Worm (Caenorhabditis elegans): Measurements from ENCODE around the gene F26G1.2.

The F26G1.2 gene

ce11 chrII:4737348-4737747 lies 25.5 kb upstream of the F26G1.2 start, which contains the start of gene ctsa-1.1:
Gene ctsa-1.1 (plus strand): TSS chrII:4737648.
- TF ChIP-seq nhr-77 (tag; optimal IDR thresholded peaks at IDR 0.05) (no peak), zag-1 (tag; optimal IDR thresholded peaks at IDR 0.05) (no peak), lsy-12 (tag; optimal IDR thresholded peaks at IDR 0.05) (no peak), R02D3.7 (tag; optimal IDR thresholded peaks at IDR 0.05) (no peak), nhr-25 (tag; optimal IDR thresholded peaks at IDR 0.05) (no peak), skn-1 (tag; optimal IDR thresholded peaks at IDR 0.05) (no peak), tbx-2 (tag; optimal IDR thresholded peaks at IDR 0.05) (no peak), ama-1 (optimal IDR thresholded peaks at IDR 0.05) (no peak), nhr-67 (tag; optimal IDR thresholded peaks at IDR 0.05) (no peak), unc-62 (GFP tag; optimal IDR thresholded peaks at IDR 0.05) (no peak), ztf-4 (tag; optimal IDR thresholded peaks at IDR 0.05) (no peak), jun-1 (tag; optimal IDR thresholded peaks at IDR 0.05) (no peak), nhr-11 (tag; optimal IDR thresholded peaks at IDR 0.05) (no peak), mdl-1 (tag; optimal IDR thresholded peaks at IDR 0.05) (no peak), lin-15B (tag; optimal IDR thresholded peaks at IDR 0.05) (no peak), nhr-43 (tag; optimal IDR thresholded peaks at IDR 0.05; ENCODE audit: poor library complexity, severe bottlenecking) (no peak), mml-1 (tag; optimal IDR thresholded peaks at IDR 0.05) (no peak)

- TF ChIP-seq hmg-11 (tag; optimal IDR thresholded peaks at IDR 0.05) (peak; percentile 22), nhr-43 (tag; optimal IDR thresholded peaks at IDR 0.05; ENCODE audit: poor library complexity, severe bottlenecking) (peak; percentile 90), nhr-23 (tag; optimal IDR thresholded peaks at IDR 0.05) (peak; percentile 81), snpc-4 (tag; optimal IDR thresholded peaks at IDR 0.05) (peak; percentile 72), elt-2 (tag; optimal IDR thresholded peaks at IDR 0.05) (peak; percentile 62), nhr-12 (tag; optimal IDR thresholded peaks at IDR 0.05) (no peak), elt-1 (tag; optimal IDR thresholded peaks at IDR 0.05) (no peak), ceh-28 (tag; optimal IDR thresholded peaks at IDR 0.05) (peak; percentile 35), lin-39 (tag; optimal IDR thresholded peaks at IDR 0.05) (peak; percentile 52), elt-3 (tag; optimal IDR thresholded peaks at IDR 0.05) (no peak), tbx-2 (tag; optimal IDR thresholded peaks at IDR 0.05) (peak; percentile 3), mdl-1 (tag; optimal IDR thresholded peaks at IDR 0.05) (peak; percentile 53), R02D3.7 (tag; optimal IDR thresholded peaks at IDR 0.05) (peak; percentile 25), lin-15B (tag; optimal IDR thresholded peaks at IDR 0.05) (peak; percentile 82), nhr-237 (tag; optimal IDR thresholded peaks at IDR 0.05) (no peak), jun-1 (tag; optimal IDR thresholded peaks at IDR 0.05) (peak; percentile 57), lsy-12 (tag; optimal IDR thresholded peaks at IDR 0.05) (peak; percentile 82), nhr-67 (tag; optimal IDR thresholded peaks at IDR 0.05) (no peak), pqm-1 (tag; optimal IDR thresholded peaks at IDR 0.05) (peak; percentile 21), aly-2 (tag; optimal IDR thresholded peaks at IDR 0.05) (no peak), nhr-25 (tag; optimal IDR thresholded peaks at IDR 0.05) (peak; percentile 77), skn-1 (tag; optimal IDR thresholded peaks at IDR 0.05) (peak; percentile 44), nfya-1 (tag; optimal IDR thresholded peaks at IDR 0.05; ENCODE audit: insufficient read depth) (peak; percentile 82)
Observed at ce11 chrII:4739984-4740462, 22.9 kb upstream of the F26G1.2 start, which contains the start of gene eas-1. Gene eas-1 (plus strand): TSS chrII:4740412.

ce11 chrII:4741527-4742187 lies 21.2 kb upstream of the F26G1.2 start, which contains the start of gene acs-11:
Gene acs-11 (plus strand): TSS chrII:4742137.
- TF ChIP-seq tbx-2 (tag; optimal IDR thresholded peaks at IDR 0.05) (no peak), pqm-1 (tag; optimal IDR thresholded peaks at IDR 0.05) (peak; percentile 39), ZK546.5 (tag; optimal IDR thresholded peaks at IDR 0.05) (no peak), jun-1 (tag; optimal IDR thresholded peaks at IDR 0.05) (peak; percentile 12), ama-1 (optimal IDR thresholded peaks at IDR 0.05) (no peak), fos-1 (tag; optimal IDR thresholded peaks at IDR 0.05) (no peak), elt-2 (tag; optimal IDR thresholded peaks at IDR 0.05) (peak; percentile 62), lsy-12 (tag; optimal IDR thresholded peaks at IDR 0.05) (peak; percentile 33), eor-1 (tag; optimal IDR thresholded peaks at IDR 0.05) (no peak), ceh-9 (tag; optimal IDR thresholded peaks at IDR 0.05) (no peak), nhr-67 (tag; optimal IDR thresholded peaks at IDR 0.05) (no peak), fkh-10 (GFP tag; optimal IDR thresholded peaks at IDR 0.05) (no peak), daf-12 (tag; optimal IDR thresholded peaks at IDR 0.05) (no peak), mml-1 (tag; optimal IDR thresholded peaks at IDR 0.05) (no peak), nhr-23 (tag; optimal IDR thresholded peaks at IDR 0.05) (peak; percentile 29), nhr-12 (tag; optimal IDR thresholded peaks at IDR 0.05) (no peak), elt-1 (tag; optimal IDR thresholded peaks at IDR 0.05) (no peak), hmg-11 (tag; optimal IDR thresholded peaks at IDR 0.05) (no peak), nhr-11 (tag; optimal IDR thresholded peaks at IDR 0.05) (no peak), R02D3.7 (tag; optimal IDR thresholded peaks at IDR 0.05) (no peak), unc-62 (GFP tag; optimal IDR thresholded peaks at IDR 0.05) (no peak)
